Worm (Caenorhabditis elegans): ENCODE data around the gene R07B7.2.

R07B7.2 gene

DNA sequence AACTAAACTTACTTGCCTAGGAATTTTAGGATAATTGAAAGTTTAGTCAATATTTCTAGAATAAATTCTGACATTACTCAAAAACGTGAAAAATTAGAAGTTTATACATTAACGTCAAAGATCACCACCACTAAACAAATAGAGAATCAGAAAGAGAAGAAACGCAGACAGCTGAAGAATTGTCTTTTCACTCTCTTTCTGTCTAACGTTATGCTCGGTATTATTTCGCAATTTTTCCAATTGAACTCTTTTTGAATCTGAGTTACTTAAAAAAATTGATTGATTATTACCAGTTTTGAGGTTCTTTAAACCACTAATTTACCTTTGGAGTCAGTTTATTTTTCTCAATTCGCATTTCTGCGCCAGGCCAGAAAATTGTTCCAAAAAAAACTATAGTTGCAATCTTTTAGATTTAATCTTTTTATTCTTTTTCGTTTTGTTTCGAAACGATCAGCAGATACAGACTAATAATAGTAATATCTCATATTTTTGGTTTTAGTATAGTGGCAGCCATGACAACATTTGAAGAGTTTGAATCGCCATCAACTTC, 41.3 kb upstream of the R07B7.2 start, which contains the start of gene nhr-154:
nhr-154 (plus strand) TSS at position 500 of the 550 bp plus-strand sequence.
- peak; percentile 54 for TF ChIP-seq zip-4 (GFP tag; optimal IDR thresholded peaks at IDR 0.05)
- TF ChIP-seq unc-30 (tag; optimal IDR thresholded peaks at IDR 0.05) = no peak
- TF ChIP-seq vab-15 (tag; optimal IDR thresholded peaks at IDR 0.05) = no peak
- no peak for TF ChIP-seq C04F5.9 (tag; optimal IDR thresholded peaks at IDR 0.05)
- TF ChIP-seq aly-2 (tag; optimal IDR thresholded peaks at IDR 0.05) = no peak
- no peak for TF ChIP-seq egl-13 (tag; optimal IDR thresholded peaks at IDR 0.05)
- TF ChIP-seq ceh-90 (tag; optimal IDR thresholded peaks at IDR 0.05) = no peak
- TF ChIP-seq lir-3 (tag; optimal IDR thresholded peaks at IDR 0.05; ENCODE audit: poor library complexity) = no peak
- peak in 1 of 2 experiments; percentile 42 for TF ChIP-seq lsy-2 (tag; optimal IDR thresholded peaks at IDR 0.05)
- no peak for TF ChIP-seq elt-3 (tag; optimal IDR thresholded peaks at IDR 0.05)
- TF ChIP-seq rnt-1 (tag; optimal IDR thresholded peaks at IDR 0.05) = no peak
- TF ChIP-seq mef-2 (tag; optimal IDR thresholded peaks at IDR 0.05) = no peak
- TF ChIP-seq lin-35 (GFP tag; optimal IDR thresholded peaks at IDR 0.05) = peak in 1 of 2 experiments; percentile 8
- no peak for TF ChIP-seq ztf-11 (tag; optimal IDR thresholded peaks at IDR 0.05)
- peak; percentile 31 to 32 for TF ChIP-seq efl-1 (optimal IDR thresholded peaks at IDR 0.05)
- TF ChIP-seq efl-1 (GFP tag; optimal IDR thresholded peaks at IDR 0.05 in 1 of 2) = peak in 1 of 2 experiments; percentile 70
- no peak for TF ChIP-seq efl-3 (GFP tag; optimal IDR thresholded peaks at IDR 0.05)
- no peak for TF ChIP-seq pag-3 (tag; optimal IDR thresholded peaks at IDR 0.05; ENCODE audit: borderline replicate concordance, insufficient read depth)
- no peak for TF ChIP-seq ztf-4 (tag; optimal IDR thresholded peaks at IDR 0.05)
- no peak for TF ChIP-seq fkh-10 (GFP tag; optimal IDR thresholded peaks at IDR 0.05)
- TF ChIP-seq egl-27 (tag; optimal IDR thresholded peaks at IDR 0.05) = no peak
- peak; percentile 43 for TF ChIP-seq snpc-4 (tag; optimal IDR thresholded peaks at IDR 0.05)
- peak; percentile 63 for TF ChIP-seq lin-14 (GFP tag; optimal IDR thresholded peaks at IDR 0.05)
- TF ChIP-seq lin-39 (tag; optimal IDR thresholded peaks at IDR 0.05) = no peak
- peak; percentile 30 for TF ChIP-seq snu-23 (GFP tag; optimal IDR thresholded peaks at IDR 0.05)
- TF ChIP-seq nhr-71 (tag; optimal IDR thresholded peaks at IDR 0.05) = peak; percentile 27
- TF ChIP-seq dsc-1 (tag; optimal IDR thresholded peaks at IDR 0.05) = no peak
- TF ChIP-seq mep-1 (tag; optimal IDR thresholded peaks at IDR 0.05) = peak; percentile 11
- peak; percentile 25 for TF ChIP-seq blmp-1 (tag; optimal IDR thresholded peaks at IDR 0.05)
- no peak for TF ChIP-seq nhr-77 (tag; optimal IDR thresholded peaks at IDR 0.05)
- TF ChIP-seq pqm-1 (tag; optimal IDR thresholded peaks at IDR 0.05) = no peak
- no peak for TF ChIP-seq F16B12.6 (tag; optimal IDR thresholded peaks at IDR 0.05)
- no peak for TF ChIP-seq unc-98 (GFP tag; IDR thresholded peaks at IDR 0.05)
- TF ChIP-seq pax-3 (tag; optimal IDR thresholded peaks at IDR 0.05) = no peak
- TF ChIP-seq skn-1 (tag; optimal IDR thresholded peaks at IDR 0.05) = peak; percentile 75
- no peak for TF ChIP-seq lin-15B (tag; optimal IDR thresholded peaks at IDR 0.05)
- peak in 1 of 3 experiments; percentile 19 for TF ChIP-seq dpl-1 (GFP tag; optimal IDR thresholded peaks at IDR 0.05)
- TF ChIP-seq lin-13 (GFP tag; optimal IDR thresholded peaks at IDR 0.05) = no peak
- TF ChIP-seq ceh-88 (GFP tag; IDR thresholded peaks at IDR 0.05) = no peak
- TF ChIP-seq nhr-76 (tag; optimal IDR thresholded peaks at IDR 0.05) = no peak
- peak; percentile 60 for TF ChIP-seq nhr-20 (tag; optimal IDR thresholded peaks at IDR 0.05)
- TF ChIP-seq grh-1 (GFP tag; IDR thresholded peaks at IDR 0.05) = no peak
- no peak for TF ChIP-seq C34B4.2 (tag; optimal IDR thresholded peaks at IDR 0.05)
- TF ChIP-seq ces-1 (GFP tag; optimal IDR thresholded peaks at IDR 0.05) = no peak
- no peak for TF ChIP-seq tlp-1 (tag; optimal IDR thresholded peaks at IDR 0.05)
- TF ChIP-seq elt-2 (tag; optimal IDR thresholded peaks at IDR 0.05) = no peak
- no peak for TF ChIP-seq C16A3.4 (tag; optimal IDR thresholded peaks at IDR 0.05)
- no peak for TF ChIP-seq aha-1 (tag; optimal IDR thresholded peaks at IDR 0.05)
- no peak for TF ChIP-seq fos-1 (tag; optimal IDR thresholded peaks at IDR 0.05)
- TF ChIP-seq hlh-4 (tag; optimal IDR thresholded peaks at IDR 0.05) = no peak

All from whole organism, L1 larva.